Worm (Caenorhabditis elegans): Measurements from ENCODE around the gene F38A1.15.

ce11 chrIV:1212357-1212756 is 30.8 kb downstream of the F38A1.15 start:
- TF ChIP-seq sma-3 (GFP tag; optimal IDR thresholded peaks at IDR 0.05) (no peak), ceh-82 (tag; optimal IDR thresholded peaks at IDR 0.05) (no peak), ama-1 (optimal IDR thresholded peaks at IDR 0.05) (no peak), lin-13 (GFP tag; optimal IDR thresholded peaks at IDR 0.05) (no peak), snpc-4 (tag; optimal IDR thresholded peaks at IDR 0.05) (no peak), zag-1 (tag; optimal IDR thresholded peaks at IDR 0.05) (no peak), nhr-237 (tag; optimal IDR thresholded peaks at IDR 0.05) (no peak), skn-1 (tag; optimal IDR thresholded peaks at IDR 0.05) (no peak), R02D3.7 (tag; optimal IDR thresholded peaks at IDR 0.05) (no peak), Y55F3AM.14 (GFP tag; optimal IDR thresholded peaks at IDR 0.05) (no peak), dmd-4 (tag; optimal IDR thresholded peaks at IDR 0.05) (no peak), nhr-11 (tag; optimal IDR thresholded peaks at IDR 0.05) (no peak), ztf-11 (tag; optimal IDR thresholded peaks at IDR 0.05) (no peak), nhr-12 (tag; optimal IDR thresholded peaks at IDR 0.05) (no peak)
